Worm (Caenorhabditis elegans): Measurements from ENCODE around the gene T02H6.9.

- no peak for TF ChIP-seq unc-62 (GFP tag; optimal IDR thresholded peaks at IDR 0.05)
- no peak for TF ChIP-seq pha-4 (tag; optimal IDR thresholded peaks at IDR 0.05)
- TF ChIP-seq ham-2 (GFP tag; optimal IDR thresholded peaks at IDR 0.05), result no peak
Observed at ce11 chrII:667864-668263, 10.8 kb upstream of the T02H6.9 start.
